Worm (Caenorhabditis elegans): Measurements from ENCODE around the gene imph-1.

DNA sequence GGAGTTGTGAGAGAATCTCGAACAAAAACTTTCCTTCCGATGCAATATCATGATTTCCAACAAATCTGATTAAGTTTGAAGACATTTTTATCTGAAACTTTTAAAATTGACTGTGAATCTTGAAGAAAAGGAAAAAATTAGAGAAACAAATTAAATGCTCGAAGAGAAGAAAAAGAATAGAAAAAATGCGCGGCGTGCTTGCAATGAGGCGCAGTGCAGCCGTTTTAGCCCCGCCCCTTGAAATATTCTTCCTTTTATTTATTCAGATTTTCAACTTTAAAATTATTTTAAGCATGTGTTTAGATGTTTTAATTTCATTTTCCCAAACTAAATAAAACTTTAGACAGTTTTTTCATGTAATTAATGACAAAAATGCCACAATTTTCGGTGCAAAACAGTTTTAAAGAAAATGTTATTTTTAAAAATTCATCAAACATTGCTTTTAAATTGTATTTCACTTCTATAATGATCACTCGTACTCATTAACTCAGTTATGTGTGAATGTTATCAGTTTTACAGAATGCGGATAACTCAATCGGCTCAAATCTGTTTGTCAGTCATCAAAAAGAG, 11.0 kb upstream of the imph-1 start, which contains the start of the genes mrps-34 and cisd-3.1:
- no peak for TF ChIP-seq nhr-237 (tag; optimal IDR thresholded peaks at IDR 0.05)
- no peak for TF ChIP-seq elt-3 (tag; optimal IDR thresholded peaks at IDR 0.05)
- no peak for TF ChIP-seq zag-1 (tag; optimal IDR thresholded peaks at IDR 0.05)
- TF ChIP-seq unc-62 (GFP tag; optimal IDR thresholded peaks at IDR 0.05), result no peak
- no peak for TF ChIP-seq nhr-76 (tag; optimal IDR thresholded peaks at IDR 0.05)

Measured in whole organism, L3 larva.